Worm (Caenorhabditis elegans) whole organism, L4/young adult: ENCODE measurements around the gene srh-60.

Experiments used
- W03F9.2 ChIP-seq: fragments of 150-350 bp; optimal IDR thresholded peaks from 2 replicates; lab custom pipeline; 2014; ENCODE audit warnings: missing biosample characterization, missing genetic modification characterization
- dao-5 ChIP-seq: sonication (generic microtip); optimal IDR thresholded peaks from 2 replicates; lab custom pipeline; 2016; ENCODE audit warnings: missing genotype, missing genetic modification characterization, moderate library complexity, missing compliant biosample characterization
- him-1 ChIP-seq: sonication (generic microtip); optimal IDR thresholded peaks from 2 replicates; lab custom pipeline; 2016; ENCODE audit warnings: missing genotype, missing genetic modification reagents, missing genetic modification characterization, missing compliant biosample characterization

The srh-60 gene

DNA sequence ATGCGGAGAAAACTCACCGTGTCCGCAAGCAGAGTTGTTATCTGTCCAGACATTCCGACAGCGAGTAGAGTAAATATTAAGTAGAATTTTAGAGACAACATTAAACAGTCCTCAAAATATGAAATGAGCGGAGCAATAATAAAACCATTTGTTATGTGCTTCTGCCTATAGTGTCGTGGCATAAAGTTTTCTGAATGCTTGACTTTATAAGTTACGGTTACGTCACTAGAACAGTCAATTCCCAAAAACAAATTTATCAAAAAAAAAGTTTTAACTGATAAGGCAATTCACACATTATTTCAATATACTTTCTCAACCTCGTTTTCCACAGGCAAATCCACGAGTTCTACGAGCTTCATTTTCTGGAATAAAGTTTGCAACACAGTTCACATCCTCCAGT is 14.4 kb upstream of the srh-60 start, which contains the start of gene clec-127:
clec-127 (minus strand) TSS at position 101 of the 400 bp plus-strand sequence.
- TF ChIP-seq him-1 (tag; lab: Kevin White, UChicago): no peak
- TF ChIP-seq W03F9.2 (tag; lab: Kevin White, UChicago): no peak
- no peak for TF ChIP-seq dao-5

DNA sequence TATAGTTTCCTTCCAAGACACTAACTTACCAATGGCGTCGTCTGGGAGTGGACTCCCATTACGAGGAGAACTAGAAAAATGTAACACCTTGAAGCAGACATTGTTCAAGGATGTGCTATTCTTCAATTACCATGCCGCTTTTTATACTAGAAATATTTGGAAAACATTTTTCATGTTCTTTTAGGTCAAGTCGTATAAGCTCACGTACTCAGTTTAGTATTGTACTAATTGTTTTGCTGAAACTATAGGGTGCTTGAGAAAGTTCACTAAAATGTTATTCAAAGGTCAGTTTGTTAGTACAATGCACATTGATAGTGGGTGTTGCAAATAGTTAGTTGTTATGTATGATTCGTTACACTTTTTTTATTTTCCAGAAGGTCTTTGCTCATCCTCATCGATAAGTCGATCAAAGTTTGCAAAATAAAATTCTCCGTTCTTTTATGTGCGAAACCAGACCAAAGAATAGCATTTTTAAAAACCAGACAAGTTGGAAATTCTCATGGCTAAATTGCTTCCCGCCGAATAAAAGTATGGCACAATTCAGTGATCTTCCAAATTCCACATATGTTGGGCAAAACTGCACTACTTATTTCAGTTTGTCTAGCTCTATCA is 12.5 kb upstream of the srh-60 start, which contains the start of the genes clec-128 and clec-129:
clec-128 (minus strand) TSS at position 101 of the 612 bp plus-strand sequence.
clec-129 (plus strand) TSS at position 562 of the 612 bp plus-strand sequence.
- no peak for TF ChIP-seq dao-5
- TF ChIP-seq him-1 (tag; lab: Kevin White, UChicago): no peak
- TF ChIP-seq W03F9.2 (tag; lab: Kevin White, UChicago): no peak

DNA sequence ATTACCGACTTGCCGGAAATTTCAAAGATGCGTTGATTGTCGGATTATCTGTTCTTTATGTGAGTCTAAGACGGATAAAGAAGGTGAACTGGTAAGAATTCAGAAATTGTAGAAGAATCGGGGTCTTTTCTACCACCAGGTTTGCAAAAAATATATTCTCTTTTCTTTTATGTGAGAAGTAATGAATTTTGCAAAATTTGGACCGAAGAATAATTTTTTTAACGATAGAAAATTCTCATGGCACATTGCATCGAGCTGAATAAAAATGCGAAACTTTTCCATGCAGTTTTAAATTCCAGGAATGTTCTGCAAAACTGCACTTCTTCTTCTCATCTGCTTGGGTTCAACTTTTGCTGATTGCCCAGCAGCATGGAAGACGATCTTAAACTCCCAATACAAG is 10.2 kb upstream of the srh-60 start, which contains the start of gene clec-130:
clec-130 (plus strand) TSS at position 301 of the 400 bp plus-strand sequence.
- TF ChIP-seq him-1 (tag; lab: Kevin White, UChicago) (no peak), W03F9.2 (tag; lab: Kevin White, UChicago) (no peak), dao-5 (no peak)

DNA sequence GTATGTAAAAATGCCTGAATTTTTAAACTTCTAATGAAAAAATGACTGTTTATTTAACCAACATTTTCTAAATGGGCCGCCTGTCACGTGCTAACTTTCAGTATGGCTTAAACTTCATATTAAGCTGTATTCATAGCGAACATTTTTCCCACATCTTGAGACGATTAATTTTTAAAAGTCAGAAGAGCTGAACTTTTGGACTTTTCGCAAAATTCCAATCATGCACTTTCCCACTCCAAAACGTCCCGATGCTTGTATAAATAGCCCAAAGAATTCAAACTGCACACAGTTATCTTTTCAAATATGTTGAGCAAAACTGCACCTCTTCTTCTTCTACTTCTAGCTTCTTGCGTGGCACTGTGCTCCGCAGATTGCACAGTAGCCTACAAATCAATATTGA is 6.8 kb upstream of the srh-60 start, which contains the start of gene clec-132:
clec-132 (plus strand) TSS at position 301 of the 400 bp plus-strand sequence.
- no peak for TF ChIP-seq W03F9.2 (tag; lab: Kevin White, UChicago)
- TF ChIP-seq him-1 (tag; lab: Kevin White, UChicago): no peak
- TF ChIP-seq dao-5: no peak

DNA sequence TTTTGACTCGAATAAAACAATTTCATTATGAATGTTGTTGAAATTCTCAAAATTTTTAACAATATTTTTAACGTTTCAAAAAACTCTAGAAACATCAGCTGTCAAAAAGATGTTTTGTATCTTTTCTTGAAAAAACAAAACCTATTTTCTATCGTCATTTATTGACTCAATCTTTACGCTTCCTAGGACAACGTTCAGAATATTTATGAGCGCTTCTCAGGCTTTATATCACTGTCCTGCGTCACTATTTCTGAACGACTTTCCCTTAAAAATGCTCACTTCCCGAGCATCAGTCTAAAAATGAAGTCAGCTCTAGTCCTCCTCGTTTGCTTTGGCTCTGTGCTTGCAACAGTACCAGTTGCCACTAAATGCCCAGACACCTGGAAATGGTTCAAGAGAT is 5.4 kb upstream of the srh-60 start, which contains the start of gene clec-133:
clec-133 (plus strand) TSS at position 301 of the 400 bp plus-strand sequence.
- TF ChIP-seq dao-5: no peak
- no peak for TF ChIP-seq W03F9.2 (tag; lab: Kevin White, UChicago)

DNA sequence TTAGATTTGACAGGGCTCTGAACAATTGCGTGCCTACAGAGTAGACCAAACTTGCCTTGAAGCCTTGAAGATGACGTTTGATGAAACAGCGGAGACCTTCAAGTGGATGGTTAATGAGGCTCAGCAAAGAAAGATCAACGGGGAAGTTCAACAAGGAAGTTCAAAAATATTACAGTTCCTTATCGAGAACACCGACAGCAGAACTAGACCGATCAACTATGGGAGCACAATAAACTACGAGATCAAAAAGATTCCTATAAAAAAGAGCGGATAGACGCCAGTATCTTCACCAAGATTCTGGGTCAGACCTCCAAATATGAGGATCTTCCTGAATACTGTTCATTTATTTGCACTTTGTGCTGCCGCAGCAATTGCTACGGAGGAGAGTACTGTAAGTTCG is 3.7 kb upstream of the srh-60 start, which contains the start of gene clec-134:
clec-134 (plus strand) TSS at position 301 of the 400 bp plus-strand sequence.
- TF ChIP-seq him-1 (tag; lab: Kevin White, UChicago) (no peak), W03F9.2 (tag; lab: Kevin White, UChicago) (no peak), dao-5 (no peak)

DNA sequence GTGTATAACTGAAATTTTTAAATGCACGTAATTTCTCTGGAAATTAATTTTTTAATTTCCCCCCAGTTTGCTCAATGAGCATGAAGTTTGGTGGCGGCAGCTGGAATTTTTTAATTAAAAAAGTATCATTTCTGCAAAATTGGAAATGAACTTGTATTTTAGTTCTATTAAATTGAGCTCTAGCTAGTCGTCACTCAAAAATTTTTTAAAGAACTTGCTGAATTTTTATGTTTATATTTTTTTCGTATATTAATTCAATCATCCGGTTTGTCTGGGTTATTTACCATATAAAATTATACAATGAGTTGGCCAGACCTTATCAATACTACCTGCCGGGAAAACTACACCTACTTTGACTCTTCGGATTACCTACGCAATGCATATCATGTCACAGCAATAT is 1.8 kb upstream of the srh-60 start, which contains the start of gene srh-59:
srh-59 (plus strand) TSS at position 301 of the 400 bp plus-strand sequence.
- TF ChIP-seq him-1 (tag; lab: Kevin White, UChicago): no peak
- no peak for TF ChIP-seq W03F9.2 (tag; lab: Kevin White, UChicago)
- no peak for TF ChIP-seq dao-5

DNA sequence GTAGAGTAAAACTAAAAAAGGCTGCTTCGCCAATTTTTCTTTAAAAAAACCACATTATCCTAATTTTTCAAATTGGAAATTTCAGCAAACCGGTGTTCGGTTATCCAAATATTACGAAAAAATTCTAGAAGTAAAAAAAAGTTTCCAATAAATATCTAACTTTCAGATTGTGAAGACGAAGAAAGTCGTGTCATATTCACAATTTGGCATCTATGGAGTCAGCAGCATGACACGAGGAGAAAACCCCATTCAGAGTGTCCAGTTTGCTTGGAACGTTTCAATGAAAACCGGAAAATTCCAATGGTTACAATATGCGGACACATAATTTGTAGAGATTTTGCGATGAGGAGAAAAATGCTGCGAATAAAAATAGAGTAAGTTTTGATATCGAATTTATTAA is 11.8 kb downstream of the srh-60 start, which contains the start of gene Y49F6A.12:
Y49F6A.12 (plus strand) TSS at position 301 of the 400 bp plus-strand sequence.
- TF ChIP-seq dao-5 (no peak), him-1 (tag; lab: Kevin White, UChicago) (no peak), W03F9.2 (tag; lab: Kevin White, UChicago) (no peak)

DNA sequence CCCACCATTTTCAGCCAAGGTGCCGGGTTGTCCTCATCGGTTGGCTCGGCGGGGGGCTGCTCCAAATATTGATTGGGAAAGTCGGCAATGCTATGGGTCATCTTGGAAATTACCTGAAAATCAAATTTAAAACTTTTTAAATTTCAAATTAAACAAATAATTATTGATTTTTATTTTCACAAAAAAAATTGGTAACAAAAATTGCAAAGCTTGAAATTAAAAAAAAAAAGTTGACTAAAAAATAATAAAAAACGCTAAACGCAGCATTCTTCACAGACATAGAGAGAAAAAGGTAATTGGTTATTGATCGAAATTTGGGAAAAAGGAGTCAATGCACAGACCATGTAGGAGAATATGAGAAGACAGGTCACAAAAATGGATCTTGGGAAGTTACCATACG is 15.2 kb downstream of the srh-60 start, which contains the start of gene Y49F6A.11:
Y49F6A.11 (minus strand) TSS at position 101 of the 400 bp plus-strand sequence.
- no peak for TF ChIP-seq him-1 (tag; lab: Kevin White, UChicago)
- no peak for TF ChIP-seq W03F9.2 (tag; lab: Kevin White, UChicago)
- no peak for TF ChIP-seq dao-5

DNA sequence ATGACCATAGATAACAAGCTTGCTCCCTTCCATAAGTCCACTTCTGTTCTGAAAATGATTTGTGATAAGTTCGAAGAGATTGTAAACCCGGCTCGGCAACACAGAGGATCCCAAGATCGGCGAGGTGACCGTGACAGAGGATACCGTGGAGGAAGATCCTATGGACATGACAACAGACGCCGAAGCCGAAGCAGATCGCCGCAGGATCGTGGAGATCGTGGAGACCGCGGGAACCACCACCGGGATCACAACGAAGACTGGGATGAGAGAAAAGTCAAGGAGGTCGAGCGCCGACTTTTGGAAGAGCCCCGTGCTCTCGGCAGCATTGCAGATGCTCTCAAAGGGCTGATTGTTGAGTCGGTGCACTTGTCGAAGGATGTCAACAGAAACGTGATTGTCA is 21.1 kb downstream of the srh-60 start:
- TF ChIP-seq dao-5: no peak
- TF ChIP-seq W03F9.2 (tag; lab: Kevin White, UChicago): no peak
- TF ChIP-seq him-1 (tag; lab: Kevin White, UChicago): no peak

DNA sequence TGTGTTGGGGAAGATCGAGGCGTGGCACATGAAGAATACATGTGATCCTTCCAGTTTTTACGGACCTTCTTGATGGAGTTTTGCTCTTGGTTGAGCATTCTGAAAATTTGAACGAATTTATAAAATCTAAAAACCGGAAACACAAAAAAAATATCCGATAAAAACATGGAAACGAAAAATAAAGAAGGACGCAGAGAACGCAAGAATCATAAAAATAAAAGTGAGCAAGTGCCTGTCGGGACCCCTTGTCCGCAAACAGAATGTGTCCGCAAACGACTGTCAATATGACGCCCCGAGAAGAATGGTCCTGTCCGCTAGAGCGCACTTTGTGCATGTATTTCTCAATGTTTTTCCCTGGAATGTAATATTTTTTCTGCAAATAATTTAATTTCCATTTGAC is 26.3 kb downstream of the srh-60 start, which contains the start of gene Y49F6A.5:
Y49F6A.5 (minus strand) TSS at position 101 of the 400 bp plus-strand sequence.
- no peak for TF ChIP-seq him-1 (tag; lab: Kevin White, UChicago)
- no peak for TF ChIP-seq dao-5
- TF ChIP-seq W03F9.2 (tag; lab: Kevin White, UChicago): no peak

DNA sequence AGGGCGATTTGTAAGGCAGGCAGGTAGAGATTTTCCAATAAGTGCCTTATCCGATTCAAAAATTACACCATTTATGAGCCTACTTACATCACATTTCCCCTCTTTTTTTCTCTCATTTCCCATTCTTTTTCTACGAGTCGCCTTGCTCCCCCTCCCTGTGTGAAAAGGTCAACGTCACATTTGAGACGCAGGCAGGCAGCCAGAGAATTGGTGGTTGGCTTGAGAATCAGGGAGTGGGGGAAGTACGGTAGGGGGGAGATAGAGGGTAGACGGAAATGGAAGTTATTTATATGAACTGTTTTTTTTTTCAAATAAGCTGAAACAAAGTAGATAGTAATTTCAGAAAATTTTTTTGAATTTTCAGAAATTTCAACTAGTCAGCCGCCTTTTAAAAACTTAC is 33.1 kb downstream of the srh-60 start:
- TF ChIP-seq him-1 (tag; lab: Kevin White, UChicago) (no peak), dao-5 (no peak), W03F9.2 (tag; lab: Kevin White, UChicago) (no peak)

DNA sequence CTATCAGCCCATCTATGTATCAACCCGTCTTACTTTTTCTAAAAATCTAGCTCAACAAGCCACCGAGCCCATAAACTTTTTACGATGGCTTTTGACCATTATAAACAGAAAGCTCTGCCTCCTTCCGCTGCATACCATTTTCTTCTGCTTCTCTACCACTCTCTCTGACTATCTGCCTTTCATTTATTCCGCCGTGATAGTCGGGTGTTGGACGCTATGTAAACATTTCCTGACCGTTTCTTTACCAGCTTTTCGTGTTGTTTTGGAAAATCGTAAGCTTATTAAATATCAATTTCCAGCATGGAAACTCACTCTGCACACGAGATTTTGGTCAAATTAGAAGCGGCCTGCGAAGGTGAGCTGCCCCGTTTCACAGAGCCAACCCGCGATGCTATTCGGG is 34.0 kb downstream of the srh-60 start, which contains the start of gene F40E12.1:
F40E12.1 (plus strand) TSS at position 301 of the 400 bp plus-strand sequence.
- TF ChIP-seq dao-5 (no peak), W03F9.2 (tag; lab: Kevin White, UChicago) (no peak), him-1 (tag; lab: Kevin White, UChicago) (no peak)

DNA sequence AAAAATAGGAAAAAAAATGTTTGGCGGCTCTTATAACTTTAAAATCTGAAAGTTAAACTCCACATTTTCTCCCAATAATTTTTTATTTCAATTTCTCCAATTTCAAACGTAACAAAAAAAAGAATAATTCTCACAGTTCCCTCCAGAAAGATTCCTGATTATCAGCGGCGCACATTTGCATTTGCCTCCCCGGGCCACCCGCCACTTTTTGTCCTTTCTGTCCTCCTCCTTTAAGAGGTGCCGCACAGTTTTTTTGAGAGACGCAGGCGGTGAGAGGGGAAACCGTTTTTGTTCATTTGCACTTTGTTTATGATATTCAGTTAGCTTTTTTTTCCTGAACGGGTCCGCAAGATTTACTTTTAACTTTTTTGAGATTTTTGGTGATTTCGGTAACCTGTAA is 37.4 kb downstream of the srh-60 start:
- TF ChIP-seq him-1 (tag; lab: Kevin White, UChicago) (no peak), W03F9.2 (tag; lab: Kevin White, UChicago) (no peak), dao-5 (no peak)
